Worm (Caenorhabditis elegans) whole organism, L3 larva: ENCODE data around the gene del-2.
"Not testable (repeated sequence)": the region's sequence is repeated elsewhere in the genome, so short reads cannot be mapped to it uniquely, and the experiment has no call there.

Source experiments
- R02D3.7 ChIP-seq: fragments of 150-350 bp; optimal IDR thresholded peaks from 2 replicates; lab custom pipeline; 2014; ENCODE audit warnings: missing biosample characterization, missing genetic modification characterization
- ZK546.5 ChIP-seq: sonication (generic microtip); optimal IDR thresholded peaks from 2 replicates; lab custom pipeline; 2017; ENCODE audit warnings: missing biosample characterization, missing genetic modification characterization
- aly-2 ChIP-seq: fragments of 150-350 bp; optimal IDR thresholded peaks from 2 replicates; lab custom pipeline; 2014; ENCODE audit warnings: missing biosample characterization, missing genetic modification characterization
- ama-1 ChIP-seq: fragments of 150-350 bp; optimal IDR thresholded peaks from 2 replicates; lab custom pipeline; 2018
- ceh-16 ChIP-seq: sonication (generic microtip); optimal IDR thresholded peaks from 2 replicates; lab custom pipeline; 2017; ENCODE audit warnings: missing biosample characterization, missing genetic modification characterization
- ceh-28 ChIP-seq: fragments of 150-350 bp; optimal IDR thresholded peaks from 2 replicates; lab custom pipeline; 2014; ENCODE audit warnings: missing biosample characterization, missing genetic modification reagents, missing genetic modification characterization
- ceh-82 ChIP-seq: fragments of 150-350 bp; optimal IDR thresholded peaks from 2 replicates; lab custom pipeline; 2014; ENCODE audit warnings: missing biosample characterization, missing genetic modification characterization
- ceh-9 ChIP-seq: sonication (generic microtip); optimal IDR thresholded peaks from 2 replicates; lab custom pipeline; 2018; ENCODE audit warnings: missing biosample characterization, missing genetic modification characterization
- daf-12 ChIP-seq: fragments of 150-350 bp; optimal IDR thresholded peaks from 2 replicates; lab custom pipeline; 2014; ENCODE audit warnings: missing biosample characterization, missing genetic modification reagents, missing genetic modification characterization
- egl-27 ChIP-seq: sonication (generic microtip); optimal IDR thresholded peaks from 4 replicates; lab custom pipeline; 2017; ENCODE audit warnings: missing biosample characterization, missing genetic modification reagents, missing genetic modification characterization
- elt-1 ChIP-seq: fragments of 150-350 bp; optimal IDR thresholded peaks from 2 replicates; lab custom pipeline; 2014; ENCODE audit warnings: missing biosample characterization, missing genetic modification characterization
- elt-2 ChIP-seq: sonication (generic microtip); optimal IDR thresholded peaks from 2 replicates; lab custom pipeline; 2016; ENCODE audit warnings: missing genetic modification reagents, mild to moderate bottlenecking, missing genetic modification characterization, missing compliant biosample characterization
- elt-3 ChIP-seq, 3 experiments: fragments of 150-350 bp in 1 of 3; sonication (generic microtip) in 2 of 3; optimal IDR thresholded peaks; 2 replicates in 2 of 3; 4 replicates in 1 of 3; lab custom pipeline; 2014 to 2017; ENCODE audit warnings: missing biosample characterization in 3 of 3, missing genetic modification characterization in 3 of 3
- eor-1 ChIP-seq, 2 experiments: fragments of 150-350 bp; optimal IDR thresholded peaks; 2 replicates each; lab custom pipeline; 2014 to 2018; ENCODE audit warnings: missing biosample characterization in 2 of 2, missing genetic modification characterization in 2 of 2
- hmg-11 ChIP-seq: sonication (generic microtip); optimal IDR thresholded peaks from 2 replicates; lab custom pipeline; 2016; ENCODE audit warnings: missing genetic modification characterization, missing compliant biosample characterization
- jun-1 ChIP-seq: fragments of 150-350 bp; optimal IDR thresholded peaks from 2 replicates; lab custom pipeline; 2014; ENCODE audit warnings: missing biosample characterization, missing genetic modification reagents, missing genetic modification characterization
- lin-15B ChIP-seq: fragments of 150-350 bp; optimal IDR thresholded peaks from 2 replicates; lab custom pipeline; 2014; ENCODE audit warnings: missing biosample characterization, missing genetic modification characterization
- lin-39 ChIP-seq: fragments of 150-350 bp; optimal IDR thresholded peaks from 2 replicates; lab custom pipeline; 2018; ENCODE audit warnings: missing biosample characterization, missing genetic modification reagents, missing genetic modification characterization
- mdl-1 ChIP-seq: fragments of 150-350 bp; optimal IDR thresholded peaks from 2 replicates; lab custom pipeline; 2014; ENCODE audit warnings: missing biosample characterization, missing genetic modification characterization
- mml-1 ChIP-seq: fragments of 150-350 bp; sonication (generic microtip); optimal IDR thresholded peaks from 3 replicates; lab custom pipeline; 2014; ENCODE audit warnings: missing biosample characterization, missing genetic modification characterization
- nfya-1 ChIP-seq: sonication (generic microtip); optimal IDR thresholded peaks from 2 replicates; lab custom pipeline; 2017; ENCODE audit warnings: missing genetic modification characterization, mild to moderate bottlenecking, missing compliant biosample characterization, antibody characterized with exemption, moderate library complexity; ENCODE audit not compliant: insufficient read depth
- nhr-12 ChIP-seq: fragments of 150-350 bp; optimal IDR thresholded peaks from 2 replicates; lab custom pipeline; 2014; ENCODE audit warnings: missing biosample characterization, missing genetic modification characterization
- nhr-237 ChIP-seq: fragments of 150-350 bp; optimal IDR thresholded peaks from 2 replicates; lab custom pipeline; 2014; ENCODE audit warnings: missing biosample characterization, missing genetic modification characterization
- nhr-25 ChIP-seq: sonication (generic microtip); optimal IDR thresholded peaks from 2 replicates; lab custom pipeline; 2017; ENCODE audit warnings: missing biosample characterization, missing genetic modification characterization
- nhr-28 ChIP-seq: fragments of 150-350 bp; optimal IDR thresholded peaks from 2 replicates; lab custom pipeline; 2014; ENCODE audit warnings: missing biosample characterization, missing genetic modification characterization
- nhr-43 ChIP-seq: sonication (generic microtip); optimal IDR thresholded peaks from 2 replicates; lab custom pipeline; 2016; ENCODE audit warnings: mild to moderate bottlenecking, missing genetic modification characterization, missing compliant biosample characterization; ENCODE audit not compliant: poor library complexity, severe bottlenecking
- nhr-67 ChIP-seq: fragments of 150-350 bp; optimal IDR thresholded peaks from 2 replicates; lab custom pipeline; 2014; ENCODE audit warnings: missing biosample characterization, missing genetic modification characterization
- nhr-77 ChIP-seq: fragments of 150-350 bp; optimal IDR thresholded peaks from 2 replicates; lab custom pipeline; 2014; ENCODE audit warnings: missing biosample characterization, missing genetic modification characterization
- pha-4 ChIP-seq: fragments of 150-350 bp; optimal IDR thresholded peaks from 2 replicates; lab custom pipeline; 2014; ENCODE audit warnings: missing biosample characterization, missing genetic modification reagents, missing genetic modification characterization
- pqm-1 ChIP-seq: fragments of 150-350 bp; optimal IDR thresholded peaks from 2 replicates; lab custom pipeline; 2017; ENCODE audit warnings: missing biosample characterization, missing genetic modification characterization, inconsistent platforms
- sea-2 ChIP-seq: fragments of 150-350 bp; sonication (generic microtip); optimal IDR thresholded peaks from 4 replicates; lab custom pipeline; 2014; ENCODE audit warnings: missing biosample characterization, missing genetic modification reagents, missing genetic modification characterization
- unc-39 ChIP-seq: sonication (generic microtip); optimal IDR thresholded peaks from 4 replicates; lab custom pipeline; 2017; ENCODE audit warnings: missing biosample characterization, missing genetic modification characterization
- unc-62 ChIP-seq: fragments of 150-350 bp; sonication (generic microtip); optimal IDR thresholded peaks from 4 replicates; lab custom pipeline; 2014; ENCODE audit warnings: missing biosample characterization, missing genetic modification reagents, missing genetic modification characterization
- zag-1 ChIP-seq: fragments of 150-350 bp; optimal IDR thresholded peaks from 2 replicates; lab custom pipeline; 2014; ENCODE audit warnings: missing biosample characterization, missing genetic modification characterization

The del-2 gene

DNA sequence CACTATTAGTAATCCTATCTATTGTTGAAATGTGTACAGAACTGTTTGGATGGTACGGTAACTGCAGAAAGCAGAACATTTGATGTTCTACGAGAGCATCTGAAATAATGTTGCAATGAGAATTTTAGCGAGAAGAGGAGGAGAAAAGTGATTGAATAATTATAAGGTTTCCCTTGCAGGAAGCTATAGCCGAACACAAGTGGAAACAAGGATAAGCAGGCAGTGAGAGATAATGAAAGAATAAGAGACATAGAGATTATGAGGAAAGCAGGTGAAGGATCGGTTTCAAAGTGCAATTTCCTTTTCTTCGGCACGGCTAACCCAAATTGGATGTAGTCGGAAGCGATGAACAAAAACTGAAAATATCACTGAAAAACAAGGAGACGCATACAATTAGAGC, at the start of gene del-2:
Gene del-2 (minus strand): TSS at position 101 of the 400 bp plus-strand sequence.
- TF ChIP-seq nfya-1 (tag; lab: Kevin White, UChicago) (no peak), elt-1 (tag; lab: Kevin White, UChicago) (no peak), nhr-12 (tag; lab: Kevin White, UChicago) (no peak), eor-1 (tag; optimal IDR thresholded peaks at IDR 0.05; lab: Kevin White, UChicago) (no peak), nhr-77 (no peak), aly-2 (no peak), mml-1 (tag; lab: Kevin White, UChicago) (no peak), nhr-43 (tag; lab: Kevin White, UChicago) (no peak), pha-4 (tag; lab: Kevin White, UChicago) (no peak), nhr-237 (tag; lab: Kevin White, UChicago) (no peak), unc-62 (GFP tag; lab: Kevin White, UChicago) (no peak), mdl-1 (tag; lab: Kevin White, UChicago) (no peak), ceh-82 (tag; lab: Kevin White, UChicago) (no peak), ceh-16 (no peak), nhr-28 (tag; lab: Kevin White, UChicago) (no peak), elt-2 (tag; lab: Kevin White, UChicago) (no peak), nhr-67 (tag; lab: Kevin White, UChicago) (no peak), egl-27 (no peak), nhr-25 (tag; lab: Kevin White, UChicago) (no peak)

DNA sequence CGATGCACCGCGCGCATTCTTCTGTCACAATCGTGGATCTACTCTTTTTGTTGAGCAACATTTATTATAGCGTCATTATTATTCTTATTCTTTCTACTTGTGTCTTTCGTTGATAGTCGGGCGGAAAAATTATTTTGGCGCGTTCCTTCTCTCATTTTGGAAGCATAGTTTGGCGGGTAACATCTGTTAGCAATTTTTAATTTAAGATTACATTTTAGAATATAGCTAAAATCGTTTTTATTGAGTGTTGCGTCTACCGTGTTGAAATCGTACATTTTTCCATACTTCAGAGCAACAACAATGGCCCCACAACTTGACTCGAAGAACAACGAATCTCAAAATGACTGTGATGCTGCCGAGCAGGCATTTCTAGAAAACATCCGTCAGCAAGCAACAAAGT, 48.8 kb upstream of the del-2 start, which contains the start of gene sdz-36:
Gene sdz-36 (plus strand): TSS at position 301 of the 400 bp plus-strand sequence.
- TF ChIP-seq ceh-82 (tag; lab: Kevin White, UChicago) = no peak
- TF ChIP-seq zag-1 = no peak
- TF ChIP-seq ceh-28 (tag; lab: Kevin White, UChicago) = no peak
- no peak for TF ChIP-seq pha-4 (tag; lab: Kevin White, UChicago)
- no peak for TF ChIP-seq mdl-1 (tag; lab: Kevin White, UChicago)
- TF ChIP-seq daf-12 = no peak
- no peak for TF ChIP-seq nhr-28 (tag; lab: Kevin White, UChicago)
- no peak for TF ChIP-seq jun-1 (tag; lab: Kevin White, UChicago)
- TF ChIP-seq, all 47 proteins: peak for 0

- TF ChIP-seq ceh-28, lin-39, elt-1 (tag; lab: Kevin White, UChicago): not testable (repeated sequence)
These were observed 46.9 kb upstream of the del-2 start, which contains the start of gene msp-76 for ce11 chrIV:9688715-9689114. Gene msp-76, plus strand, starts transcription at chrIV:9689015.

DNA sequence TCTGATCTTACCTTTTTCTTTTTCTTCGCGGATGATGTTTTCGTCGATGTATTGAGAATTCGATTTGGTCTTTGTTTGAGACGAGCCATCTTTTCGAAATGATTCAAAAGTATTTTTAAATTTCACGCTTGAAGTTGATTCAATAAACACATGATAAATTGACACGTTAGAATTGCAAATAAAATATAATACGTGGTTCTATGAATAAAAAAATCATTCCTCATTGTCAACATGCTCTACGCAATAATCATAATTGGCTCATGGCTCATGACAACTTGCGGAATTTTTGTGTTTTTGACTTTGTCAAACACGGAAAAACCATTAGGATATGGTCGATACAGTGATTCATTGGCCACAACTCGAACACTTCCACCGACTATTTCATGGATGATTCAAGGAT, 41.6 kb upstream of the del-2 start, which contains the start of the genes htas-1 and ZK1251.3:
Gene htas-1 (minus strand): TSS at position 101 of the 400 bp plus-strand sequence.
Gene ZK1251.3 (plus strand): TSS at position 226 of the 400 bp plus-strand sequence.
- TF ChIP-seq aly-2 (no peak), ZK546.5 (tag; lab: Kevin White, UChicago) (no peak), ceh-16 (no peak)

DNA sequence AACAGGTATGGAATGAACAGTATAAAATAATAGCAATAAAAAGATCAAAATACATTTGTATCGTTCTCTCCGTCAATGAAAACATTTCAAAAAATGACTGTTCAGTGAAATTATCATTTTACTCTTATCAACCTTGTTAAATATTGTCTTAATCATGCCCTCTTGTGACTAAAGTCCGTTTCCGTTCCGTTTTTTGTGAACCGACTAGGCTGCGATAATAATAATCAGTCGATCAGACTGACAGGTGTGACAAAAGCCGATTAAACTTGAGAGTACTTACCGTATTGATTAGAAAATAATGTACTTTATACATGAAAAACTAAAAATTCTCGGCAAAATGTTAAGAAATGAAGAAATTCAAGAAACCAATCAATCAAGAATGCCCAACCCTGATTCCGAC, 40.7 kb upstream of the del-2 start, which contains the start of gene ins-7:
Gene ins-7 (minus strand): TSS at position 332 of the 400 bp plus-strand sequence.
- peak; percentile 34 for TF ChIP-seq pqm-1 (tag; lab: Kevin White, UChicago)
- no peak for TF ChIP-seq eor-1 (tag; optimal IDR thresholded peaks at IDR 0.05; lab: Kevin White, UChicago)
- peak; percentile 91 for TF ChIP-seq elt-2 (tag; lab: Kevin White, UChicago)

- TF ChIP-seq ceh-82 (tag; lab: Kevin White, UChicago) (no peak), pha-4 (tag; lab: Kevin White, UChicago) (no peak), lin-15B (no peak), eor-1 (tag; optimal IDR thresholded peaks at IDR 0.05; lab: Kevin White, UChicago) (no peak), aly-2 (no peak), zag-1 (no peak), ama-1 (lab: Kevin White, UChicago) (no peak), sea-2 (GFP tag; lab: Kevin White, UChicago) (no peak), nhr-12 (tag; lab: Kevin White, UChicago) (no peak), R02D3.7 (tag; lab: Kevin White, UChicago) (no peak), mdl-1 (tag; lab: Kevin White, UChicago) (no peak), lin-39 (tag; lab: Kevin White, UChicago) (no peak), unc-39 (tag; lab: Kevin White, UChicago) (no peak), ceh-9 (tag; lab: Kevin White, UChicago) (no peak), hmg-11 (tag; lab: Kevin White, UChicago) (no peak), nhr-28 (tag; lab: Kevin White, UChicago) (no peak), ceh-28 (tag; lab: Kevin White, UChicago) (no peak), jun-1 (tag; lab: Kevin White, UChicago) (no peak), elt-3 (tag; optimal IDR thresholded peaks at IDR 0.05; lab: Kevin White, UChicago) (no peak)
These were observed 39.0 kb upstream of the del-2 start, which contains the start of gene ins-8 for ce11 chrIV:9680841-9681240. Gene ins-8, minus strand, starts transcription at chrIV:9680941.
